Worm (Caenorhabditis elegans): ENCODE measurements around the gene alh-3.

alh-3 gene

ce11 chrIV:11025941-11026340 lies 3.5 kb downstream of the alh-3 start (continued):
- TF ChIP-seq bed-1 (GFP tag; IDR thresholded peaks at IDR 0.05) (peak; percentile 56; the same call in 1 of the 2 replicates), K12H6.12 (tag; optimal IDR thresholded peaks at IDR 0.05) (peak; percentile 34), snpc-1.3 (tag; optimal IDR thresholded peaks at IDR 0.05; ENCODE audit: insufficient read depth) (peak; percentile 64), hmg-20 (GFP tag; IDR thresholded peaks at IDR 0.05) (peak; percentile 73), F57A8.1 (GFP tag; optimal IDR thresholded peaks at IDR 0.05) (peak; percentile 95), B0336.3 (GFP tag; IDR thresholded peaks at IDR 0.05) (peak; percentile 90), athp-1 (tag; optimal IDR thresholded peaks at IDR 0.05) (peak; percentile 93), tbp1 (GFP tag; optimal IDR thresholded peaks at IDR 0.05) (peak; percentile 98), B0035.1 (tag; optimal IDR thresholded peaks at IDR 0.05) (peak; percentile 84), F49E8.2 (tag; optimal IDR thresholded peaks at IDR 0.05; ENCODE audit: insufficient read depth) (peak; percentile 88), ceh-27 (GFP tag; optimal IDR thresholded peaks at IDR 0.05) (peak; percentile 85), ztf-3 (GFP tag; optimal IDR thresholded peaks at IDR 0.05) (peak; percentile 29), nfyb-1 (GFP tag; IDR thresholded peaks at IDR 0.05) (peak; percentile 87), unc-130 (GFP tag; optimal IDR thresholded peaks at IDR 0.05) (peak; percentile 84), lsy-27 (tag; optimal IDR thresholded peaks at IDR 0.05; ENCODE audit: borderline replicate concordance, insufficient read depth) (peak; percentile 33), F57C9.4 (tag; optimal IDR thresholded peaks at IDR 0.05) (peak; percentile 82), mcd-1 (GFP tag; IDR thresholded peaks at IDR 0.05) (peak; percentile 71), akir-1 (GFP tag; optimal IDR thresholded peaks at IDR 0.05) (peak; percentile 60), snpc-1.1 (tag; optimal IDR thresholded peaks at IDR 0.05; ENCODE audit: insufficient read depth) (peak; percentile 53), Y79H2A.3 (GFP tag; conservative IDR thresholded peaks at IDR 0.05) (peak; percentile 79; the same call in 1 of the 2 replicates), bed-2 (GFP tag; IDR thresholded peaks at IDR 0.05) (peak; percentile 72; the same call in 1 of the 2 replicates), ztf-28 (GFP tag; IDR thresholded peaks at IDR 0.05) (peak; percentile 82; the same call in 1 of the 2 replicates), F33H1.4 (GFP tag; IDR thresholded peaks at IDR 0.05) (peak; percentile 60), xnd-1 (tag; optimal IDR thresholded peaks at IDR 0.05) (peak; percentile 54), ztf-22 (GFP tag; optimal IDR thresholded peaks at IDR 0.05) (peak; percentile 68), madf-3 (GFP tag; IDR thresholded peaks at IDR 0.05) (peak; percentile 87), nfya-1 (tag; optimal IDR thresholded peaks at IDR 0.05; ENCODE audit: borderline replicate concordance, insufficient read depth) (no peak), F22D6.2 (tag; optimal IDR thresholded peaks at IDR 0.05) (peak; percentile 13), attf-5 (GFP tag; optimal IDR thresholded peaks at IDR 0.05) (peak; percentile 87), hlh-26 (GFP tag; conservative IDR thresholded peaks at IDR 0.05) (peak; percentile 75; the same call in 1 of the 2 replicates)

DNA sequence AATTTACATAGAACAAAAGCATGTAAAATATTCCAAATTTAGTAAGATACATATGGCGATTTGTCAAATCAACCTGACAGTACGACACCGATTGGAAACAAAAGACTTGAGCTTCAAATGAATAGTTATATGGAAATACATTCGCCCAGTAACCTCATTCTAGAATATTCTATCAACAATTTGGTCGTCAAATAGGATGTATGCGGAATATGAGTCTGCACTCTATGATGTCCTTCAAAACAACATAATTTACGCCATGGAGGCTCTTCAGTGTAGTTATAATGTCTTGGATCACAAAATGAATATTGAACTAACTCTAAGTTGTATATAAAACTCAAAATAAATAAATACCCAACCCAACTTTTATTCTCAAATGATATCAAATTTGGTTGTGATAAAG lies 4.2 kb downstream of the alh-3 start:
- TF ChIP-seq die-1 (tag; optimal IDR thresholded peaks at IDR 0.05), result no peak
- TF ChIP-seq ztf-26 (tag; optimal IDR thresholded peaks at IDR 0.05), result no peak
- TF ChIP-seq madf-3 (GFP tag; IDR thresholded peaks at IDR 0.05), result 0 out of 2 replicates have a peak, but pooled peaks have one; percentile 6
- TF ChIP-seq hmg-1.2 (GFP tag; IDR thresholded peaks at IDR 0.05), result 0 out of 2 replicates have a peak, but pooled peaks have one; percentile 5
- TF ChIP-seq ets-4 (GFP tag; optimal IDR thresholded peaks at IDR 0.05), result peak; percentile 29
- no peak for TF ChIP-seq D2030.7 (GFP tag; IDR thresholded peaks at IDR 0.05)
- TF ChIP-seq nfyb-1 (GFP tag; IDR thresholded peaks at IDR 0.05), result peak; percentile 74
- TF ChIP-seq ceh-27 (GFP tag; optimal IDR thresholded peaks at IDR 0.05), result peak; percentile 17
- no peak for TF ChIP-seq lin-54 (GFP tag; optimal IDR thresholded peaks at IDR 0.05)
- peak; percentile 13; the same call in 1 of the 2 replicates for TF ChIP-seq hsf-1 (GFP tag; IDR thresholded peaks at IDR 0.05)
- no peak for TF ChIP-seq hlh-26 (GFP tag; conservative IDR thresholded peaks at IDR 0.05)

Measured in whole organism, young adult.